Worm (Caenorhabditis elegans) whole organism, early embryonic: Measurements from ENCODE around the gene K05B2.2.
A peak's percentile ranks its signal among the peaks of the same experiment; 100 is the strongest.

Experiments used
- B0310.2 ChIP-seq: sonication (generic microtip); optimal IDR thresholded peaks from 2 replicates; lab custom pipeline; 2016; ENCODE audit warnings: mild to moderate bottlenecking, missing genetic modification characterization, missing compliant biosample characterization
- F13C5.2 ChIP-seq: sonication (generic microtip); optimal IDR thresholded peaks from 2 replicates; lab custom pipeline; 2017; ENCODE audit warnings: mild to moderate bottlenecking, missing genetic modification characterization, inconsistent platforms, missing compliant biosample characterization
- aly-1 ChIP-seq: sonication (generic microtip); optimal IDR thresholded peaks from 2 replicates; lab custom pipeline; 2016; ENCODE audit warnings: missing genetic modification characterization, missing compliant biosample characterization
- ama-1 ChIP-seq: fragments of 150-350 bp; optimal IDR thresholded peaks from 2 replicates; lab custom pipeline; 2014
- ceh-36 ChIP-seq: sonication (generic microtip); optimal IDR thresholded peaks from 2 replicates; lab custom pipeline; 2016; ENCODE audit warnings: missing genetic modification characterization, inconsistent platforms, missing compliant biosample characterization
- ets-7 ChIP-seq: sonication (generic microtip); optimal IDR thresholded peaks from 2 replicates; lab custom pipeline; 2016; ENCODE audit warnings: missing genotype, missing genetic modification characterization, missing compliant biosample characterization
- flt-1 ChIP-seq: fragments of 200-800 bp; sonication (Bioruptor generic); IDR thresholded peaks from 2 replicates; pipeline ENCODE4 v1.3.6; 2022; ENCODE audit warnings: missing genetic modification characterization, missing compliant biosample characterization
- hmg-4 ChIP-seq: fragments of 200-800 bp; sonication (Bioruptor generic); optimal IDR thresholded peaks from 2 replicates; lab custom pipeline; 2018; ENCODE audit warnings: mild to moderate bottlenecking, missing genetic modification characterization, missing compliant biosample characterization
- pes-1 ChIP-seq: fragments of 200-800 bp; sonication (Bioruptor generic); IDR thresholded peaks from 2 replicates; pipeline ENCODE4 v1.3.6; 2022; ENCODE audit warnings: missing genetic modification reagents, missing genetic modification characterization, missing compliant biosample characterization
- sea-1 ChIP-seq: fragments of 200-800 bp; sonication (Bioruptor generic); conservative IDR thresholded peaks from 2 replicates; pipeline ENCODE4 v1.3.6; 2022; ENCODE audit warnings: missing genetic modification characterization, missing compliant biosample characterization
- tbx-11 ChIP-seq: fragments of 200-800 bp; sonication (Bioruptor generic); IDR thresholded peaks from 2 replicates; pipeline ENCODE4 v1.3.6; 2022; ENCODE audit warnings: missing genetic modification characterization, missing compliant biosample characterization
- tbx-37 ChIP-seq: fragments of 200-800 bp; sonication (Bioruptor generic); conservative IDR thresholded peaks from 2 replicates; pipeline ENCODE4 v1.3.6; 2022; ENCODE audit warnings: missing genetic modification reagents, missing genetic modification characterization, missing compliant biosample characterization

ce11 chrX:4899623-4900022, 6.3 kb upstream of the K05B2.2 start:
- TF ChIP-seq B0310.2 (tag; lab: Kevin White, UChicago) (no peak), hmg-4 (GFP tag; lab: Kevin White, UChicago) (peak; percentile 37), tbx-11 (GFP tag; lab: Robert Waterston, UW) (no peak), ets-7 (tag; lab: Kevin White, UChicago) (no peak), ceh-36 (tag; lab: Kevin White, UChicago) (no peak), ama-1 (lab: Kevin White, UChicago) (no peak), sea-1 (GFP tag; lab: Robert Waterston, UW) (no peak), tbx-37 (GFP tag; lab: Robert Waterston, UW) (no peak), flt-1 (no peak), pes-1 (GFP tag; lab: Robert Waterston, UW) (no peak), aly-1 (no peak), F13C5.2 (tag; lab: Kevin White, UChicago) (no peak)
